Fruit fly (Drosophila melanogaster): Measurements from ENCODE around the gene twin.

The twin gene

DNA sequence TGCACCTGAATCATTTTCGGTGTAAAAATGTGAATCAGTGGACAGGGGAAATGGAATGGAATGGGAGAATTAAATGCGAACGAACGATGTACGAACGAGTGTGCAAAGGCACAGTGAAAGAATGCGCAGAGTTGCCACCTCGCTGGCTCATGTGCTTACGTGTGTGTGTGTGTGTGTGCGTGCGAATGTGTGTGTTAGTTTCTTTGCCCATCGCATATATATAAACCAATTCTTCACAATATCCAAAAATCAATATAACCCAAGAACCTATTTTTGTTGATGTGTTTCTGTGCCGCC, 9.4 kb upstream of the twin start (continued):
- TF ChIP-seq nau (GFP tag; optimal IDR thresholded peaks at IDR 0.05) (no peak), CG31365 (tag; optimal IDR thresholded peaks at IDR 0.05) (no peak), Dll (GFP tag; IDR thresholded peaks at IDR 0.05; ENCODE audit: partially characterized antibody) (no peak), D19B (GFP tag; optimal IDR thresholded peaks at IDR 0.05) (no peak), CG9876 (GFP tag; optimal IDR thresholded peaks at IDR 0.05) (no peak), CG8924 (tag; optimal IDR thresholded peaks at IDR 0.05) (no peak), CG2712 (tag; optimal IDR thresholded peaks at IDR 0.05) (no peak), ase (GFP tag; IDR thresholded peaks at IDR 0.05) (no peak), gsb (GFP tag; IDR thresholded peaks at IDR 0.05) (no peak), Bteb2 (GFP tag; optimal IDR thresholded peaks at IDR 0.05) (no peak), CG11247 (GFP tag; IDR thresholded peaks at IDR 0.05) (no peak), CG32532 (GFP tag; IDR thresholded peaks at IDR 0.05) (no peak), Ravus (GFP tag; IDR thresholded peaks at IDR 0.05) (no peak), CG10979 (tag; optimal IDR thresholded peaks at IDR 0.05) (no peak), CG34224 (GFP tag; IDR thresholded peaks at IDR 0.05; ENCODE audit: partially characterized antibody) (no peak), NC2α (GFP tag; optimal IDR thresholded peaks at IDR 0.05) (no peak), peb (GFP tag; IDR thresholded peaks at IDR 0.05) (no peak), CG12155 (GFP tag; optimal IDR thresholded peaks at IDR 0.05) (no peak), ash1 (GFP tag; optimal IDR thresholded peaks at IDR 0.05) (no peak), CG3726 (GFP tag; IDR thresholded peaks at IDR 0.05) (no peak), sqz (GFP tag; optimal IDR thresholded peaks at IDR 0.05) (no peak), psq (GFP tag; optimal IDR thresholded peaks at IDR 0.05) (peak; percentile 94), CG3847 (GFP tag; IDR thresholded peaks at IDR 0.05) (0 out of 2 replicates have a peak, but pooled peaks have one; percentile 36), CG10543 (GFP tag; optimal IDR thresholded peaks at IDR 0.05) (peak; percentile 1), kni (GFP tag; optimal IDR thresholded peaks at IDR 0.05) (no peak), stwl (tag; optimal IDR thresholded peaks at IDR 0.05) (peak; percentile 27), ftz-f1 (GFP tag; optimal IDR thresholded peaks at IDR 0.05) (no peak), Pdp1 (GFP tag; optimal IDR thresholded peaks at IDR 0.05) (peak in 1 of 2 experiments; percentile 5), cg (GFP tag; optimal IDR thresholded peaks at IDR 0.05) (peak; percentile 93), Dref (GFP tag; IDR thresholded peaks at IDR 0.05) (0 out of 2 replicates have a peak, but pooled peaks have one; percentile 29), CrebB (tag; optimal IDR thresholded peaks at IDR 0.05) (peak; percentile 25), sens (GFP tag) (no peak), Sox100B (GFP tag; optimal IDR thresholded peaks at IDR 0.05) (no peak), Oaz (GFP tag; IDR thresholded peaks at IDR 0.05) (no peak), Med (GFP tag) (peak; percentile 59), Ets97D (GFP tag; optimal IDR thresholded peaks at IDR 0.05) (no peak), CG10274 (GFP tag; optimal IDR thresholded peaks at IDR 0.05) (no peak), pzg (GFP tag; optimal IDR thresholded peaks at IDR 0.05) (peak; percentile 25), CG14441 (GFP tag; IDR thresholded peaks at IDR 0.05) (no peak), CG10654 (GFP tag; optimal IDR thresholded peaks at IDR 0.05) (no peak), CG7839 (tag; optimal IDR thresholded peaks at IDR 0.05) (no peak), CG13894 (tag; optimal IDR thresholded peaks at IDR 0.05) (no peak), CG3407 (GFP tag; optimal IDR thresholded peaks at IDR 0.05) (no peak), CG9609 (GFP tag; optimal IDR thresholded peaks at IDR 0.05) (no peak), usp (GFP tag; optimal IDR thresholded peaks at IDR 0.05) (no peak), CG7786 (GFP tag; optimal IDR thresholded peaks at IDR 0.05) (no peak), bowl (GFP tag; IDR thresholded peaks at IDR 0.05) (no peak), CG17361 (GFP tag; IDR thresholded peaks at IDR 0.05) (no peak), sens-2 (GFP tag; IDR thresholded peaks at IDR 0.05) (no peak), Vsx1 (GFP tag; optimal IDR thresholded peaks at IDR 0.05) (no peak), Opbp (GFP tag; IDR thresholded peaks at IDR 0.05; ENCODE audit: partially characterized antibody) (peak; percentile 57; the same call in 2 of the 3 replicates), en (GFP tag; optimal IDR thresholded peaks at IDR 0.05) (no peak), CG18619 (GFP tag; optimal IDR thresholded peaks at IDR 0.05) (no peak)
